Fruit fly (Drosophila melanogaster): ENCODE data around the gene CG13362.
A peak's percentile ranks its signal among the peaks of the same experiment; 100 is the strongest.

The CG13362 gene

DNA sequence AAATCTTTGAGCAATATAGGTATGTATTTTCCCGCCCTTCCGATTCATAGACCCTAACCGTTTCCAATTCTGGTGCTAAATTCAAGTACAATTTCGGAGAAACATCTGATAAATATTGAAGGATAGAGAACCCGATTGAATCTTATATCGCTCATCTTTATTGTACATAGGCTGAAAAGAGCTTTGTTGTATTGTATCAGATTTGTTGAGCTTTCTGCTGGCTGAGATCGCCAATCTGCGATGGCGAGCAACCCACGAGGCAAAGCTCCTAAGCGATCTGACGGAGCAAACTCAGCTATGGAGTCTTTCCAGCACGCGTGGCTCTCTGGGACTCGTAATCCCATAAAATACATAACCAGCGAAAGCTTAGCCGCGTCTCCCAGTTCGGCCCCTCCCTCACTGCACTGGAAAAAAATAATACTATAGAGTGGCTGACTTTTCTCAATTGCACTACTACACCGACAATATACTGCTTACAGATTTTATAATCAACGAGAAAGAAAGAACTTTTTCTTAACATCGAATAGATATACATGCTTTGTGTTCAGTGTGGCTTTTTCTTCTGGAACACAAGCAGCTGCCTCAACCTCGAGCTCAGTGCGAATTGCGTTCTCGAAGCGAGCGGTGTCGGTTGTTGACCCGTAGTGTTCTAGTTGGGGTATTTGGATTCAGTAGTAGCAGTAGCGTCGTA, 4.7 kb upstream of the CG13362 start (continued):
- TF ChIP-seq NFAT (GFP tag; IDR thresholded peaks at IDR 0.05), result peak; percentile 94
- peak; percentile 87 for TF ChIP-seq ci (GFP tag; IDR thresholded peaks at IDR 0.05)
- TF ChIP-seq corto (GFP tag; optimal IDR thresholded peaks at IDR 0.05), result peak; percentile 81
- peak; percentile 56 for TF ChIP-seq chn (GFP tag; optimal IDR thresholded peaks at IDR 0.05)
- TF ChIP-seq CG8281 (tag; optimal IDR thresholded peaks at IDR 0.05), result no peak
- TF ChIP-seq CG15696 (tag; optimal IDR thresholded peaks at IDR 0.05), result peak; percentile 20
- peak; percentile 59; the same call in 1 of the 2 replicates for TF ChIP-seq Oaz (GFP tag; IDR thresholded peaks at IDR 0.05)
- peak; percentile 68 for TF ChIP-seq grn (GFP tag; optimal IDR thresholded peaks at IDR 0.05)
- TF ChIP-seq CG4707 (GFP tag; optimal IDR thresholded peaks at IDR 0.05), result peak; percentile 51
- TF ChIP-seq az2 (GFP tag; optimal IDR thresholded peaks at IDR 0.05), result peak; percentile 77
- peak; percentile 85 for TF ChIP-seq tx (GFP tag; optimal IDR thresholded peaks at IDR 0.05)
- peak; percentile 50 for TF ChIP-seq CG13123 (GFP tag; optimal IDR thresholded peaks at IDR 0.05)
- TF ChIP-seq dpn (GFP tag; optimal IDR thresholded peaks at IDR 0.05), result peak; percentile 82 to 90
- peak; percentile 81 for TF ChIP-seq CG14441 (GFP tag; IDR thresholded peaks at IDR 0.05)
- TF ChIP-seq CG5180 (GFP tag; optimal IDR thresholded peaks at IDR 0.05), result peak; percentile 21
- TF ChIP-seq ttk (GFP tag; IDR thresholded peaks at IDR 0.05), result peak; percentile 62
- TF ChIP-seq Rfx (GFP tag; IDR thresholded peaks at IDR 0.05), result peak; percentile 97
- no peak for TF ChIP-seq dan (GFP tag; IDR thresholded peaks at IDR 0.05)
- peak; percentile 77 for TF ChIP-seq CG17385 (GFP tag; optimal IDR thresholded peaks at IDR 0.05)
- peak; percentile 84 for TF ChIP-seq CG11085 (GFP tag; IDR thresholded peaks at IDR 0.05)
- TF ChIP-seq CG15514 (GFP tag; optimal IDR thresholded peaks at IDR 0.05), result peak; percentile 87
- 0 out of 2 replicates have a peak, but pooled peaks have one; percentile 3 for TF ChIP-seq CkIIα-i1 (GFP tag; IDR thresholded peaks at IDR 0.05)
- TF ChIP-seq CG1603 (tag; optimal IDR thresholded peaks at IDR 0.05), result peak; percentile 75
- TF ChIP-seq Dbx (GFP tag; IDR thresholded peaks at IDR 0.05), result peak; percentile 96
- TF ChIP-seq slp2 (GFP tag; optimal IDR thresholded peaks at IDR 0.05), result peak; percentile 66
- TF ChIP-seq nom (GFP tag; optimal IDR thresholded peaks at IDR 0.05), result peak; percentile 79
- TF ChIP-seq slbo (GFP tag; IDR thresholded peaks at IDR 0.05), result peak; percentile 96
- TF ChIP-seq CG12744 (GFP tag; optimal IDR thresholded peaks at IDR 0.05), result peak; percentile 80
- TF ChIP-seq Chrac-16 (GFP tag; optimal IDR thresholded peaks at IDR 0.05), result peak; percentile 72
- TF ChIP-seq Fer2 (tag; optimal IDR thresholded peaks at IDR 0.05), result peak; percentile 55
- peak; percentile 74 for TF ChIP-seq CG11695 (GFP tag; IDR thresholded peaks at IDR 0.05)
- peak; percentile 31 for TF ChIP-seq CG3995 (GFP tag; optimal IDR thresholded peaks at IDR 0.05)
- TF ChIP-seq CG3407 (GFP tag; optimal IDR thresholded peaks at IDR 0.05), result peak; percentile 56
- TF ChIP-seq CG18619 (GFP tag; optimal IDR thresholded peaks at IDR 0.05), result peak; percentile 83
- peak; percentile 51; the same call in 1 of the 2 replicates for TF ChIP-seq ap (GFP tag; IDR thresholded peaks at IDR 0.05)
- no peak for TF ChIP-seq Kr (GFP tag; optimal IDR thresholded peaks at IDR 0.05)
- TF ChIP-seq CG3163 (GFP tag; optimal IDR thresholded peaks at IDR 0.05), result peak; percentile 51
- TF ChIP-seq sens (GFP tag), result peak; percentile 94
- TF ChIP-seq CG3847 (GFP tag; IDR thresholded peaks at IDR 0.05), result peak; percentile 89
- TF ChIP-seq CG5245 (GFP tag; optimal IDR thresholded peaks at IDR 0.05), result peak; percentile 68
- TF ChIP-seq hth (optimal IDR thresholded peaks at IDR 0.05), result no peak
- TF ChIP-seq p53 (GFP tag; optimal IDR thresholded peaks at IDR 0.05), result peak; percentile 48
- peak; percentile 95 for TF ChIP-seq Drgx (GFP tag; IDR thresholded peaks at IDR 0.05)
- peak; percentile 72 to 74 for TF ChIP-seq chif (GFP tag; optimal IDR thresholded peaks at IDR 0.05)
- TF ChIP-seq Six4 (GFP tag; optimal IDR thresholded peaks at IDR 0.05), result peak; percentile 69
- peak; percentile 74 for TF ChIP-seq CG18476 (GFP tag; optimal IDR thresholded peaks at IDR 0.05)
- peak; percentile 33; the same call in 2 of the 3 replicates for TF ChIP-seq croc (GFP tag; conservative IDR thresholded peaks at IDR 0.05)
- peak; percentile 58 for TF ChIP-seq Hr3 (GFP tag; optimal IDR thresholded peaks at IDR 0.05)
- TF ChIP-seq CG2712 (tag; optimal IDR thresholded peaks at IDR 0.05), result peak; percentile 79
- peak; percentile 76 for TF ChIP-seq HLH3B (GFP tag; IDR thresholded peaks at IDR 0.05)
- TF ChIP-seq H2.0 (GFP tag; IDR thresholded peaks at IDR 0.05), result peak; percentile 82
